Worm (Caenorhabditis elegans) whole organism, L4 larva: ENCODE measurements around the gene fbxa-136.

Experiments
- F44E2.7 ChIP-seq: fragments of 200-800 bp; sonication (Bioruptor generic); IDR thresholded peaks from 2 replicates; pipeline ENCODE4 v2.1.2; 2022; ENCODE audit warnings: missing genetic modification characterization, missing compliant biosample characterization
- egl-27 ChIP-seq: sonication (generic microtip); optimal IDR thresholded peaks from 3 replicates; lab custom pipeline; 2017; ENCODE audit warnings: missing biosample characterization, missing genetic modification reagents, missing genetic modification characterization
- lin-15B ChIP-seq: fragments of 150-350 bp; sonication (generic microtip); optimal IDR thresholded peaks from 3 replicates; lab custom pipeline; 2014; ENCODE audit warnings: missing biosample characterization, missing genetic modification characterization
- madf-5 ChIP-seq, 2 experiments: fragments of 200-800 bp; sonication (Bioruptor generic); IDR thresholded peaks; 2 replicates each; pipeline ENCODE4 v1.3.6; 2022; ENCODE audit warnings: missing compliant biosample characterization in 2 of 2, missing genetic modification characterization in 2 of 2
- mdt-29 ChIP-seq: fragments of 200-800 bp; sonication (Bioruptor generic); IDR thresholded peaks from 2 replicates; pipeline ENCODE4 v1.3.6; 2022; ENCODE audit warnings: missing genetic modification reagents, missing genetic modification characterization, missing compliant biosample characterization
- mxl-2 ChIP-seq: fragments of 200-800 bp; sonication (Bioruptor generic); conservative IDR thresholded peaks from 2 replicates; pipeline ENCODE4 v1.3.6; 2022; ENCODE audit warnings: missing genetic modification reagents, missing genetic modification characterization, missing compliant biosample characterization
- nhr-10 ChIP-seq: fragments of 150-350 bp; optimal IDR thresholded peaks from 2 replicates; lab custom pipeline; 2014; ENCODE audit warnings: missing biosample characterization, missing genetic modification characterization
- nhr-28 ChIP-seq: fragments of 150-350 bp; optimal IDR thresholded peaks from 2 replicates; lab custom pipeline; 2014; ENCODE audit warnings: missing biosample characterization, missing genetic modification characterization
- nhr-48 ChIP-seq: sonication (generic microtip); optimal IDR thresholded peaks from 2 replicates; lab custom pipeline; 2016; ENCODE audit warnings: mild to moderate bottlenecking, missing genetic modification characterization, missing compliant biosample characterization
- nhr-76 ChIP-seq: fragments of 150-350 bp; optimal IDR thresholded peaks from 2 replicates; lab custom pipeline; 2014; ENCODE audit warnings: missing biosample characterization, missing genetic modification characterization
- pha-4 ChIP-seq, 2 experiments: fragments of 150-350 bp in 1 of 2; fragments of 200-800 bp in 1 of 2; sonication (Bioruptor generic) in 1 of 2; IDR thresholded peaks in 1 of 2; optimal IDR thresholded peaks in 1 of 2; 2 replicates each; pipeline versions ENCODE4 v1.3.6 to Lab custom; 2014 to 2022; ENCODE audit warnings: missing genetic modification characterization in 2 of 2, missing genetic modification reagents in 2 of 2, missing biosample characterization in 1 of 2, missing compliant biosample characterization in 1 of 2
- snpc-1.2 ChIP-seq: fragments of 200-800 bp; sonication (Bioruptor generic); IDR thresholded peaks from 2 replicates; pipeline ENCODE4 v1.3.6; 2022; ENCODE audit warnings: missing genetic modification reagents, missing genetic modification characterization, missing compliant biosample characterization
- spr-1 ChIP-seq: sonication (generic microtip); optimal IDR thresholded peaks from 2 replicates; lab custom pipeline; 2016; ENCODE audit warnings: mild to moderate bottlenecking, missing genetic modification characterization, missing compliant biosample characterization
- zfp-2 ChIP-seq: sonication (generic microtip); optimal IDR thresholded peaks from 2 replicates; lab custom pipeline; 2016; ENCODE audit warnings: mild to moderate bottlenecking, missing genetic modification characterization, missing compliant biosample characterization
- zip-2 ChIP-seq: fragments of 150-350 bp; optimal IDR thresholded peaks from 2 replicates; lab custom pipeline; 2014; ENCODE audit warnings: missing biosample characterization, missing genetic modification characterization
- ztf-11 ChIP-seq: fragments of 150-350 bp; optimal IDR thresholded peaks from 2 replicates; lab custom pipeline; 2014; ENCODE audit warnings: missing biosample characterization, missing genetic modification characterization

fbxa-136 gene

DNA sequence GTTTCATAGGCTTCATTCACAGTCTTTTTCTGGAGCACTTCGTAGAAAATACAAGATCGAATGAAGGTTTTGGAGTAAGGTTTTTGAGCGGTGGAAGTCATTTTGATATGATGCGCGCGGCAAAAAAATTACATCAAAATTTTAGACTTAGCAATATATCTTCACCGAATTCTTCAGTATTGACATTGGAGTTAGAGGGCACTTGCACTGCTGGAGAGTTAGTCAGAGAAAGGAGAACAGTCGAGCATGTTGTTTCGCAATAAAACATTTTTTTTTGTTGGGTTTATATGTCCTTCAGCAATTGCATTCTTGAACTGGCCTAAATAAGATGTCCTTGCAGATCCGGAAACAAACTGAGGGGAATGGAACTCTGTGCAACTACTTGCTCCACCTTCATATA, 45.1 kb downstream of the fbxa-136 start, which contains the start of gene fbxa-171:
Gene fbxa-171 (minus strand): TSS at position 101 of the 400 bp plus-strand sequence.
- TF ChIP-seq nhr-48 (no peak), ztf-11 (tag; lab: Kevin White, UChicago) (no peak), F44E2.7 (GFP tag; lab: Robert Waterston, UW) (no peak), nhr-76 (no peak), pha-4 (GFP tag; IDR thresholded peaks at IDR 0.05; lab: Robert Waterston, UW) (no peak), pha-4 (tag; optimal IDR thresholded peaks at IDR 0.05; lab: Kevin White, UChicago) (no peak), zfp-2 (tag; lab: Kevin White, UChicago) (no peak), zip-2 (tag; lab: Kevin White, UChicago) (no peak), egl-27 (tag; lab: Kevin White, UChicago) (no peak), mdt-29 (GFP tag; lab: Robert Waterston, UW) (no peak), mxl-2 (no peak), lin-15B (tag; lab: Kevin White, UChicago) (no peak), nhr-28 (tag; lab: Kevin White, UChicago) (no peak), snpc-1.2 (no peak)

- TF ChIP-seq nhr-10 (tag; lab: Kevin White, UChicago) (no peak), madf-5 (GFP tag; IDR thresholded peaks at IDR 0.05; lab: Robert Waterston, UW) (no peak), spr-1 (no peak)
Observed at ce11 chrV:17566850-17567249, 46.0 kb downstream of the fbxa-136 start, which contains the start of gene C38D9.2. C38D9.2 (plus strand) TSS chrV:17567150.
